Worm (Caenorhabditis elegans) whole organism, late embryonic: ENCODE data around the gene hpd-1.

Experiments
- K09A11.1 ChIP-seq: sonication (generic microtip); optimal IDR thresholded peaks from 2 replicates; lab custom pipeline; 2017; ENCODE audit warnings: antibody characterized with exemption, mild to moderate bottlenecking, missing genetic modification characterization, missing compliant biosample characterization; ENCODE audit not compliant: insufficient read depth
- T23F11.4 ChIP-seq: fragments of 200-800 bp; sonication (Bioruptor generic); optimal IDR thresholded peaks from 2 replicates; lab custom pipeline; 2018; ENCODE audit warnings: mild to moderate bottlenecking, missing genetic modification characterization, missing compliant biosample characterization
- ahr-1 ChIP-seq: sonication (generic microtip); optimal IDR thresholded peaks from 2 replicates; lab custom pipeline; 2016; ENCODE audit warnings: missing genetic modification characterization, missing compliant biosample characterization
- ama-1 ChIP-seq: fragments of 150-350 bp; optimal IDR thresholded peaks from 2 replicates; lab custom pipeline; 2014
- ceh-18 ChIP-seq: sonication (generic microtip); optimal IDR thresholded peaks from 2 replicates; lab custom pipeline; 2016; ENCODE audit warnings: missing genetic modification characterization, missing compliant biosample characterization
- ceh-30 ChIP-seq: fragments of 150-350 bp; optimal IDR thresholded peaks from 2 replicates; lab custom pipeline; 2014; ENCODE audit warnings: missing biosample characterization, missing genetic modification characterization
- ceh-31 ChIP-seq: sonication (generic microtip); optimal IDR thresholded peaks from 2 replicates; lab custom pipeline; 2016; ENCODE audit warnings: missing genetic modification characterization, missing compliant biosample characterization
- ceh-34 ChIP-seq: sonication (generic microtip); optimal IDR thresholded peaks from 2 replicates; lab custom pipeline; 2016; ENCODE audit warnings: mild to moderate bottlenecking, missing genetic modification characterization, missing compliant biosample characterization
- ceh-48 ChIP-seq: sonication (generic microtip); optimal IDR thresholded peaks from 2 replicates; lab custom pipeline; 2016; ENCODE audit warnings: missing genetic modification characterization, inconsistent platforms, missing compliant biosample characterization
- che-1 ChIP-seq: sonication (generic microtip); optimal IDR thresholded peaks from 2 replicates; lab custom pipeline; 2016; ENCODE audit warnings: mild to moderate bottlenecking, missing genetic modification characterization, missing compliant biosample characterization
- elt-2 ChIP-seq: sonication (generic microtip); optimal IDR thresholded peaks from 2 replicates; lab custom pipeline; 2016; ENCODE audit warnings: missing genetic modification reagents, missing genetic modification characterization, missing compliant biosample characterization
- ets-4 ChIP-seq: sonication (generic microtip); optimal IDR thresholded peaks from 2 replicates; lab custom pipeline; 2016; ENCODE audit warnings: missing genetic modification characterization, missing compliant biosample characterization
- eyg-1 ChIP-seq: sonication (generic microtip); optimal IDR thresholded peaks from 2 replicates; lab custom pipeline; 2016; ENCODE audit warnings: missing genotype, missing genetic modification characterization, missing compliant biosample characterization
- fax-1 ChIP-seq: sonication (generic microtip); optimal IDR thresholded peaks from 2 replicates; lab custom pipeline; 2016; ENCODE audit warnings: missing genotype, missing genetic modification characterization, missing compliant biosample characterization
- fkh-10 ChIP-seq: fragments of 150-350 bp; optimal IDR thresholded peaks from 2 replicates; lab custom pipeline; 2014; ENCODE audit warnings: missing biosample characterization, missing genetic modification reagents, missing genetic modification characterization
- hlh-30 ChIP-seq: sonication (generic microtip); optimal IDR thresholded peaks from 2 replicates; lab custom pipeline; 2017; ENCODE audit warnings: antibody characterized with exemption, missing genetic modification characterization, missing compliant biosample characterization; ENCODE audit not compliant: insufficient read depth
- lim-6 ChIP-seq: sonication (generic microtip); optimal IDR thresholded peaks from 2 replicates; lab custom pipeline; 2016; ENCODE audit warnings: missing genetic modification characterization, missing compliant biosample characterization
- nfya-1 ChIP-seq: sonication (generic microtip); optimal IDR thresholded peaks from 2 replicates; lab custom pipeline; 2017; ENCODE audit warnings: missing genetic modification characterization, mild to moderate bottlenecking, missing compliant biosample characterization, antibody characterized with exemption, moderate library complexity
- odd-2 ChIP-seq: sonication (generic microtip); optimal IDR thresholded peaks from 2 replicates; lab custom pipeline; 2017; ENCODE audit warnings: antibody characterized with exemption, mild to moderate bottlenecking, missing genetic modification characterization, missing compliant biosample characterization
- pat-9 ChIP-seq: fragments of 200-800 bp; sonication (Bioruptor generic); optimal IDR thresholded peaks from 2 replicates; lab custom pipeline; 2018; ENCODE audit warnings: mild to moderate bottlenecking, missing genetic modification characterization, moderate library complexity, missing compliant biosample characterization
- pax-1 ChIP-seq: fragments of 150-350 bp; optimal IDR thresholded peaks from 2 replicates; lab custom pipeline; 2014; ENCODE audit warnings: missing biosample characterization, missing genetic modification characterization
- pros-1 ChIP-seq: fragments of 150-350 bp; optimal IDR thresholded peaks from 2 replicates; lab custom pipeline; 2014; ENCODE audit warnings: missing biosample characterization, missing genetic modification reagents, missing genetic modification characterization
- syd-9 ChIP-seq: sonication (generic microtip); optimal IDR thresholded peaks from 2 replicates; lab custom pipeline; 2016; ENCODE audit warnings: mild to moderate bottlenecking, missing genetic modification characterization, moderate library complexity, missing compliant biosample characterization
- ttx-3 ChIP-seq: sonication (generic microtip); optimal IDR thresholded peaks from 2 replicates; lab custom pipeline; 2016; ENCODE audit warnings: missing genetic modification reagents, missing genetic modification characterization, missing compliant biosample characterization
- unc-42 ChIP-seq: sonication (generic microtip); optimal IDR thresholded peaks from 2 replicates; lab custom pipeline; 2016; ENCODE audit warnings: missing genotype, missing genetic modification characterization, missing compliant biosample characterization
- unc-55 ChIP-seq: sonication (generic microtip); optimal IDR thresholded peaks from 2 replicates; lab custom pipeline; 2017; ENCODE audit warnings: missing biosample characterization, missing genetic modification reagents, missing genetic modification characterization
- unc-86 ChIP-seq: sonication (generic microtip); optimal IDR thresholded peaks from 2 replicates; lab custom pipeline; 2016; ENCODE audit warnings: missing genetic modification characterization, missing compliant biosample characterization
- zip-5 ChIP-seq: sonication (generic microtip); optimal IDR thresholded peaks from 2 replicates; lab custom pipeline; 2016; ENCODE audit warnings: missing genetic modification characterization, missing compliant biosample characterization

The hpd-1 gene

DNA sequence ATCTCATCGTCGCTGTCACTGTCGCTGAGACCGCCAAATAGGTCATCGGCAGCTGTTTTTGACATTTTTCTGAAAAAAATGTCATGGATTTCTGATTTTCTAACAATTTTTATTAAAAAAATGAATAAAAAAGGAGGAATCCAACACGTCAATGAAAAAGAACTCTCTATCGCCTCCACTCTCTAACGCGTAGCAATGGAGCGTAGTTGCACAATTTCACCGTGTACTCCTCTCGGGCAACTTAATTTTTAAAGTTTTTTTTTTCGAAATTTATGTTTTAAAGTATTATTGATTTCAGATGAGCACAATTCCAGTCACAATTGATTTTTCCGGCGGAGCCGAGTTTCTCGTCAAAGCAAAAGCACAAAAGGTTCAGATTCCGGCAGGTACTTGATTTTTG is 30.1 kb upstream of the hpd-1 start, which contains the start of the genes taf-11.3 and urm-1:
Gene taf-11.3 (minus strand): TSS at position 69 of the 400 bp plus-strand sequence.
Gene urm-1 (plus strand): TSS at position 299 of the 400 bp plus-strand sequence.
- TF ChIP-seq pat-9 (tag; lab: Kevin White, UChicago): no peak
- peak; percentile 56 for TF ChIP-seq nfya-1
- no peak for TF ChIP-seq fax-1 (tag; lab: Kevin White, UChicago)
- TF ChIP-seq ceh-31: peak; percentile 28
- TF ChIP-seq zip-5 (tag; lab: Kevin White, UChicago): no peak
- TF ChIP-seq pax-1 (tag; lab: Kevin White, UChicago): peak; percentile 41
- no peak for TF ChIP-seq ceh-48 (tag; lab: Kevin White, UChicago)
- TF ChIP-seq unc-42 (tag; lab: Kevin White, UChicago): peak; percentile 35
- no peak for TF ChIP-seq T23F11.4 (GFP tag; lab: Kevin White, UChicago)
- no peak for TF ChIP-seq ttx-3 (tag; lab: Kevin White, UChicago)
- no peak for TF ChIP-seq ahr-1 (tag; lab: Kevin White, UChicago)
- TF ChIP-seq ets-4: no peak

DNA sequence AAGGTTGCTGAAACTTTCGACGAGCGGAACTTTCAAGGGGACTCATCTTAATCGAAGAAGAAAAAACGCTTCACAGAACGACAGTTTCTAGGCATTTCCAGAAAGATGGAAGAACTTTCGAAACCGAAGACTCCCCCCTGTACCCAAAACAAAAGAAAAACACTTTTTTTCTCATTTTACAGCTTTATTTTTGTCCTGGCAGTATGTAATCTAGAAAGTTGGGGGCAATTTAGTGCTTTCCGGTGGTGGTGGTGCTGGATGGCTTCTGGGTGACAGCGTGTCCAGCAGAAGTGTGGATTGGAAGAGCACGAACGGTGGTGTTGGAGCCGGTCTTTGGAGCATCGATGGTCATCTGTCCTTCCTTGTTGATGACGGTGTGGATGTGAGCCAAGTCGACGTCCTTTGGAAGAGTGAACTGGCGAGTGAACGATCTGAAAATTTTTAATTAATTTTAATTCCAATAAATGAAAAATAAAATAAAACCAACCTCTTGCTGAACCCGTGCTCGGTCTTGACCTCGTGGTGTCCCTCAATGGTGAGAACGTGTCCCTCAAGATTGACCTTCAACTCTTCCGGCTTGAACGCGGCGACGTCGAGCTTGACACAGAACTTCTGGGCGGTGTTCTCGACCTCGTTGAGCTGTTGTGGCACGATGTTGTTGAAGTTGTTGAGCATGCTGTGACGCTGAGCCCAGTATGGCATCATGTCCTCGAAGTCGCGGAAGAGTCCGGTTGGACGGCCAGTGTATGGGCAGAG is 29.2 kb upstream of the hpd-1 start:
- TF ChIP-seq syd-9 (tag; lab: Kevin White, UChicago): no peak

- TF ChIP-seq pax-1 (tag; lab: Kevin White, UChicago) (peak; percentile 11), unc-55 (GFP tag; lab: Kevin White, UChicago) (peak; percentile 53), unc-42 (tag; lab: Kevin White, UChicago) (no peak), nfya-1 (peak; percentile 65)
- TF ChIP-seq, all 69 proteins: peak for 3
Observed at ce11 chrIII:10506699-10507248, 28.6 kb upstream of the hpd-1 start, which contains the start of the genes sip-1 and sly-1. Gene sip-1, minus strand, starts transcription at chrIII:10506801. Gene sly-1, plus strand, starts transcription at chrIII:10507058.

- TF ChIP-seq elt-2 (no peak), unc-42 (tag; lab: Kevin White, UChicago) (peak; percentile 75)
Observed at ce11 chrIII:10512570-10512969, 22.8 kb upstream of the hpd-1 start.

DNA sequence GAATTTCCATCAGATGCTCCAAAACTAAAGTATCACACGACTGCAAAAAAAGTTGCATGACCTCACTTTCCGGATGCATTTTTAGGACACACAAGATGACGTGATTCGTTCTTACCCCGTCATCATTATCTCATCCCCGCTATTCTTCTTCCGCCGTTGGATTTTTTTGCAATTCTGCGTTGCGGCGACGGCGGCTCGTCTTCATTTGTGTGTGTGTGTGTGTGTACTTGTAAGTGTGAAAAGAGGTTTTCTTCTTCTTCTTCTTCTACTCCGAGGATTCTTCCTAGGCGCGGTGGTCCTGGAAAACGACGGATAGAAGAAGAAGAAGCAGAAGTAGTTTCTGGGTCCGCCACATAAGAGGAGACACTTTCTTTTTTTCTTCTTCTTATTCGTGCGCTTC is 19.6 kb upstream of the hpd-1 start:
- TF ChIP-seq eyg-1 (tag; lab: Kevin White, UChicago) (no peak), hlh-30 (no peak), ama-1 (lab: Kevin White, UChicago) (no peak), elt-2 (no peak), ceh-18 (tag; lab: Kevin White, UChicago) (no peak), zip-5 (tag; lab: Kevin White, UChicago) (no peak), fkh-10 (GFP tag; lab: Kevin White, UChicago) (no peak), fax-1 (tag; lab: Kevin White, UChicago) (no peak), ceh-30 (tag; lab: Kevin White, UChicago) (no peak)

DNA sequence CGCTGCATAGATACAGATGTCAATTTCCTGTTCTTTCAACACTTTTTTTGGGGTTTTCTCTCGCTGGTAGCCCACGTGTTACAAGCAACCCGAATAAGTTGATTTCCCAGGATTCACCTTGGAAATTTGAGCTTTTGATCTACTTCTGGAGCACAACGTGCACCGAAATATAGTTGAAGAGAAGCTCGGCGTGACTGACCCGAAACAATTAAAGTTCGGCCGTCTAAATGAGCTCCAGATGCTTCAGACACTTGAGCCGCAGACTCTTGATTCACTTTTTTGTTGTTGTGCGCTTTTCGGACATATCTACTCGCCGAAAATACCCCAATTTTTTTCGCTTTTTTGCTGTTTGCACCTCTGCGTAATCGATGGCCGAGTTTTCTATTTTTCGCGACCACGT is 16.4 kb upstream of the hpd-1 start:
- TF ChIP-seq odd-2 (tag; lab: Kevin White, UChicago) (no peak), K09A11.1 (no peak), ceh-34 (tag; lab: Kevin White, UChicago) (no peak), lim-6 (tag; lab: Kevin White, UChicago) (no peak), unc-86 (tag; lab: Kevin White, UChicago) (no peak), fax-1 (tag; lab: Kevin White, UChicago) (no peak), che-1 (no peak), pros-1 (tag; lab: Kevin White, UChicago) (no peak)
